Fruit fly (Drosophila melanogaster) whole organism, embryonic: ENCODE results near the gene CG3587.

Experiments
- Blimp-1 ChIP-seq: fragments of 200-800 bp; sonication (Bioruptor generic); optimal IDR thresholded peaks from 3 replicates; lab custom pipeline; 2018; ENCODE audit warnings: missing biosample characterization, missing genetic modification characterization, mild to moderate bottlenecking, moderate library complexity, missing genetic modification reagents
- CG10543 ChIP-seq: fragments of 200-800 bp; sonication (Bioruptor generic); optimal IDR thresholded peaks from 3 replicates; lab custom pipeline; 2017; ENCODE audit warnings: missing biosample characterization, mild to moderate bottlenecking, missing genetic modification characterization, moderate library complexity
- CG11247 ChIP-seq: fragments of 200-800 bp; sonication (Bioruptor generic); IDR thresholded peaks from 2 replicates; pipeline ENCODE4 v1.3.6; 2022; ENCODE audit warnings: missing biosample characterization, missing genetic modification characterization
- CG12071 ChIP-seq: fragments of 200-800 bp; sonication (Bioruptor generic); optimal IDR thresholded peaks from 3 replicates; lab custom pipeline; 2018; ENCODE audit warnings: missing biosample characterization, mild to moderate bottlenecking, missing genetic modification characterization
- CG12219 ChIP-seq: fragments of 200-800 bp; sonication (Bioruptor generic); optimal IDR thresholded peaks from 3 replicates; lab custom pipeline; 2018; ENCODE audit warnings: missing biosample characterization, mild to moderate bottlenecking, missing genetic modification characterization
- CG13624 ChIP-seq: fragments of 200-800 bp; sonication (Bioruptor generic); optimal IDR thresholded peaks from 2 replicates; lab custom pipeline; 2016; ENCODE audit warnings: missing biosample characterization, missing genetic modification characterization
- CG16813 ChIP-seq: fragments of 200-800 bp; sonication (Bioruptor generic); IDR thresholded peaks from 3 replicates; pipeline ENCODE4 v1.3.6; 2022; ENCODE audit warnings: missing biosample characterization, missing genetic modification characterization; ENCODE audit not compliant: partially characterized antibody
- CG17186 ChIP-seq: fragments of 200-800 bp; sonication (Bioruptor generic); optimal IDR thresholded peaks from 3 replicates; lab custom pipeline; 2017; ENCODE audit warnings: missing biosample characterization, missing genetic modification reagents, missing genetic modification characterization
- CG17385 ChIP-seq: fragments of 200-800 bp; sonication (Bioruptor generic); optimal IDR thresholded peaks from 3 replicates; lab custom pipeline; 2018; ENCODE audit warnings: missing biosample characterization, mild to moderate bottlenecking, missing genetic modification characterization
- CG18599 ChIP-seq: fragments of 200-800 bp; sonication (Bioruptor generic); optimal IDR thresholded peaks from 3 replicates; lab custom pipeline; 2017; ENCODE audit warnings: missing biosample characterization, missing genetic modification characterization, mild to moderate bottlenecking, moderate library complexity, missing genetic modification reagents
- CG18619 ChIP-seq: fragments of 200-800 bp; sonication (Bioruptor generic); optimal IDR thresholded peaks from 3 replicates; lab custom pipeline; 2017; ENCODE audit warnings: missing biosample characterization, mild to moderate bottlenecking, missing genetic modification characterization
- CG4424 ChIP-seq: fragments of 200-800 bp; sonication (Bioruptor generic); optimal IDR thresholded peaks from 3 replicates; lab custom pipeline; 2016; ENCODE audit warnings: missing biosample characterization, missing genetic modification characterization
- CG8765 ChIP-seq: fragments of 200-800 bp; sonication (Bioruptor generic); IDR thresholded peaks from 2 replicates; pipeline ENCODE4 v1.3.6; 2022; ENCODE audit warnings: missing biosample characterization, missing genetic modification characterization
- CG8924 ChIP-seq: fragments of 200-800 bp; optimal IDR thresholded peaks from 3 replicates; lab custom pipeline; 2019; ENCODE audit warnings: missing biosample characterization, mild to moderate bottlenecking, missing genetic modification characterization, moderate library complexity
- CG8944 ChIP-seq: fragments of 200-800 bp; sonication (Bioruptor generic); optimal IDR thresholded peaks from 3 replicates; lab custom pipeline; 2016; ENCODE audit warnings: missing biosample characterization, missing genetic modification characterization
- Camta ChIP-seq: fragments of 200-800 bp; sonication (Bioruptor generic); optimal IDR thresholded peaks from 2 replicates; lab custom pipeline; 2016; ENCODE audit warnings: missing biosample characterization, missing genetic modification characterization
- Dad ChIP-seq: fragments of 200-800 bp; sonication (Bioruptor generic); optimal IDR thresholded peaks from 3 replicates; lab custom pipeline; 2016; ENCODE audit warnings: missing biosample characterization, missing genetic modification characterization
- Dp ChIP-seq: fragments of 200-800 bp; sonication (Bioruptor generic); optimal IDR thresholded peaks from 2 replicates; lab custom pipeline; 2018; ENCODE audit warnings: missing biosample characterization, mild to moderate bottlenecking, missing genetic modification characterization, moderate library complexity
- Hand ChIP-seq: fragments of 200-800 bp; sonication (Bioruptor generic); optimal IDR thresholded peaks from 2 replicates; lab custom pipeline; 2017; ENCODE audit warnings: mild to moderate bottlenecking, missing biosample characterization, missing genetic modification reagents, missing genetic modification characterization
- Hsf ChIP-seq: fragments of 200-800 bp; sonication (Bioruptor generic); optimal IDR thresholded peaks from 3 replicates; lab custom pipeline; 2016; ENCODE audit warnings: missing biosample characterization, missing genetic modification characterization
- Meics ChIP-seq: fragments of 200-800 bp; sonication (Bioruptor generic); optimal IDR thresholded peaks from 2 replicates; lab custom pipeline; 2017; ENCODE audit warnings: missing biosample characterization, mild to moderate bottlenecking, missing genetic modification characterization
- Rx ChIP-seq: fragments of 200-800 bp; sonication (Bioruptor generic); IDR thresholded peaks from 2 replicates; pipeline ENCODE4 v1.3.6; 2022; ENCODE audit warnings: missing biosample characterization, missing genetic modification characterization
- Ssrp ChIP-seq: fragments of 200-800 bp; sonication (Bioruptor generic); optimal IDR thresholded peaks from 2 replicates; lab custom pipeline; 2018; ENCODE audit warnings: missing biosample characterization, mild to moderate bottlenecking, missing genetic modification characterization, moderate library complexity
- bab2 ChIP-seq: fragments of 200-800 bp; sonication (Bioruptor generic); optimal IDR thresholded peaks from 2 replicates; lab custom pipeline; 2016; ENCODE audit warnings: missing biosample characterization, missing genetic modification characterization
- bigmax ChIP-seq: fragments of 200-800 bp; sonication (Bioruptor generic); optimal IDR thresholded peaks from 2 replicates; lab custom pipeline; 2018; ENCODE audit warnings: missing biosample characterization, mild to moderate bottlenecking, missing genetic modification characterization
- cato ChIP-seq: fragments of 200-800 bp; sonication (Bioruptor generic); optimal IDR thresholded peaks from 2 replicates; lab custom pipeline; 2016; ENCODE audit warnings: missing biosample characterization, missing genetic modification characterization, borderline replicate concordance
- eve ChIP-seq, 2 experiments: fragments of >200 bp; optimal IDR thresholded peaks; 2 replicates each; lab custom pipeline; 2017; ENCODE audit warnings: missing biosample characterization in 2 of 2, missing genetic modification characterization in 2 of 2
- fd102C ChIP-seq: fragments of 200-800 bp; sonication (Bioruptor generic); optimal IDR thresholded peaks from 2 replicates; lab custom pipeline; 2018; ENCODE audit warnings: missing biosample characterization, mild to moderate bottlenecking, missing genetic modification characterization, moderate library complexity
- fd96Cb ChIP-seq: fragments of 200-800 bp; sonication (Bioruptor generic); optimal IDR thresholded peaks from 2 replicates; lab custom pipeline; 2018; ENCODE audit warnings: missing biosample characterization, mild to moderate bottlenecking, missing genetic modification characterization, moderate library complexity
- ham ChIP-seq: fragments of 200-800 bp; sonication (Bioruptor generic); IDR thresholded peaks from 2 replicates; pipeline ENCODE4 v1.3.6; 2022; ENCODE audit warnings: missing biosample characterization, missing genetic modification characterization
- ind ChIP-seq: fragments of 200-800 bp; sonication (Bioruptor generic); optimal IDR thresholded peaks from 3 replicates; lab custom pipeline; 2016; ENCODE audit warnings: missing biosample characterization, missing genetic modification characterization
- jigr1 ChIP-seq: fragments of 200-800 bp; sonication (Bioruptor generic); IDR thresholded peaks from 3 replicates; pipeline ENCODE4 v1.3.6; 2022; ENCODE audit warnings: missing biosample characterization, missing genetic modification characterization
- lbe ChIP-seq: fragments of 200-800 bp; sonication (Bioruptor generic); optimal IDR thresholded peaks from 2 replicates; lab custom pipeline; 2016; ENCODE audit warnings: missing biosample characterization, mild to moderate bottlenecking, missing genetic modification characterization
- lmd ChIP-seq: fragments of 200-800 bp; sonication (Bioruptor generic); IDR thresholded peaks from 2 replicates; pipeline ENCODE4 v1.3.6; 2022; ENCODE audit warnings: missing biosample characterization, missing genetic modification characterization
- nerfin-2 ChIP-seq: fragments of 200-800 bp; sonication (Bioruptor generic); IDR thresholded peaks from 2 replicates; pipeline ENCODE4 v1.3.6; 2022; ENCODE audit warnings: missing biosample characterization, missing genetic modification characterization; ENCODE audit not compliant: partially characterized antibody
- nmo ChIP-seq: fragments of 200-800 bp; sonication (Bioruptor generic); optimal IDR thresholded peaks from 2 replicates; lab custom pipeline; 2018; ENCODE audit warnings: missing biosample characterization, mild to moderate bottlenecking, missing genetic modification characterization, moderate library complexity
- oc ChIP-seq: fragments of 200-800 bp; sonication (Bioruptor generic); optimal IDR thresholded peaks from 2 replicates; lab custom pipeline; 2018; ENCODE audit warnings: missing biosample characterization, mild to moderate bottlenecking, missing genetic modification characterization, moderate library complexity
- pan ChIP-seq, 4 experiments: fragments of >200 bp in 3 of 4; fragments of 200-800 bp in 1 of 4; sonication (Bioruptor generic) in 1 of 4; optimal IDR thresholded peaks in 3 of 4; IDR thresholded peaks in 1 of 4; 2 replicates each; pipeline versions ENCODE4 v1.3.6 to Lab custom; 2017 to 2022; ENCODE audit warnings: missing biosample characterization in 2 of 4, missing genetic modification characterization in 2 of 4, mixed read lengths in 1 of 4
- pb ChIP-seq: fragments of 200-800 bp; sonication (Bioruptor generic); optimal IDR thresholded peaks from 3 replicates; lab custom pipeline; 2016; ENCODE audit warnings: missing biosample characterization, missing genetic modification characterization
- phol ChIP-seq: fragments of 200-800 bp; sonication (Bioruptor generic); optimal IDR thresholded peaks from 3 replicates; lab custom pipeline; 2018; ENCODE audit warnings: missing biosample characterization, mild to moderate bottlenecking, missing genetic modification characterization, moderate library complexity
- psq ChIP-seq: fragments of 200-800 bp; sonication (Bioruptor generic); optimal IDR thresholded peaks from 2 replicates; lab custom pipeline; 2017; ENCODE audit warnings: missing biosample characterization, missing genetic modification characterization
- repo ChIP-seq: fragments of 200-800 bp; sonication (Bioruptor generic); optimal IDR thresholded peaks from 2 replicates; lab custom pipeline; 2016; ENCODE audit warnings: missing biosample characterization, missing genetic modification characterization
- row ChIP-seq: fragments of 200-800 bp; sonication (Bioruptor generic); IDR thresholded peaks from 3 replicates; pipeline ENCODE4 v1.3.6; 2022; ENCODE audit warnings: missing biosample characterization, missing genetic modification characterization
- sc ChIP-seq, 3 experiments: fragments of >200 bp in 2 of 3; fragments of 200-800 bp in 1 of 3; sonication (Bioruptor generic) in 1 of 3; optimal IDR thresholded peaks; 2 replicates in 2 of 3; 3 replicates in 1 of 3; lab custom pipeline; 2017; ENCODE audit warnings: mild to moderate bottlenecking in 1 of 3, missing biosample characterization in 1 of 3, missing genetic modification characterization in 1 of 3, missing genetic modification reagents in 1 of 3
- sima ChIP-seq: fragments of 200-800 bp; sonication (Bioruptor generic); optimal IDR thresholded peaks from 2 replicates; lab custom pipeline; 2016; ENCODE audit warnings: missing biosample characterization, missing genetic modification characterization
- slou ChIP-seq: fragments of 200-800 bp; sonication (Bioruptor generic); optimal IDR thresholded peaks from 3 replicates; lab custom pipeline; 2016; ENCODE audit warnings: missing biosample characterization, missing genetic modification characterization
- tap ChIP-seq: fragments of 200-800 bp; optimal IDR thresholded peaks from 3 replicates; lab custom pipeline; 2019; ENCODE audit warnings: missing biosample characterization, mild to moderate bottlenecking, missing genetic modification characterization, moderate library complexity
- tin ChIP-seq: fragments of 200-800 bp; sonication (Bioruptor generic); optimal IDR thresholded peaks from 3 replicates; lab custom pipeline; 2016; ENCODE audit warnings: missing biosample characterization, missing genetic modification characterization
- trh ChIP-seq: fragments of 200-800 bp; sonication (Bioruptor generic); optimal IDR thresholded peaks from 2 replicates; lab custom pipeline; 2016; ENCODE audit warnings: missing biosample characterization, missing genetic modification characterization

Gene CG3587

dm6 chrX:1899445-1900085, 40.5 kb upstream of the CG3587 start (continued):
- TF ChIP-seq eve (GFP tag; optimal IDR thresholded peaks at IDR 0.05; lab: Kevin White, UChicago) (no peak), Meics (no peak), tap (tag; lab: Kevin White, UChicago) (no peak), Blimp-1 (GFP tag; lab: Kevin White, UChicago) (peak; percentile 47), pb (GFP tag; lab: Kevin White, UChicago) (no peak), CG4424 (GFP tag; lab: Kevin White, UChicago) (no peak), bab2 (no peak), sima (GFP tag; lab: Kevin White, UChicago) (no peak), CG13624 (GFP tag; lab: Kevin White, UChicago) (no peak), CG8765 (GFP tag; lab: Robert Waterston, UW) (no peak), lbe (GFP tag; lab: Kevin White, UChicago) (no peak), bigmax (no peak), Hsf (GFP tag; lab: Kevin White, UChicago) (no peak), Dad (GFP tag; lab: Kevin White, UChicago) (no peak), CG8924 (no peak), row (no peak), Rx (GFP tag; lab: Robert Waterston, UW) (no peak), cato (no peak), lmd (GFP tag; lab: Robert Waterston, UW) (no peak), CG17186 (GFP tag; lab: Kevin White, UChicago) (no peak), jigr1 (GFP tag; lab: Robert Waterston, UW) (no peak), trh (GFP tag; lab: Kevin White, UChicago) (no peak), CG16813 (GFP tag; lab: Robert Waterston, UW) (no peak), Camta (GFP tag; lab: Kevin White, UChicago) (no peak), Dp (GFP tag; lab: Kevin White, UChicago) (no peak), CG17385 (no peak), Hand (GFP tag; lab: Kevin White, UChicago) (no peak), fd102C (GFP tag; lab: Kevin White, UChicago) (no peak), CG10543 (no peak), repo (GFP tag; lab: Kevin White, UChicago) (no peak), CG11247 (GFP tag; lab: Robert Waterston, UW) (no peak), oc (tag; lab: Kevin White, UChicago) (no peak), slou (GFP tag; lab: Kevin White, UChicago) (no peak), pan (optimal IDR thresholded peaks at IDR 0.05; lab: Kevin White, UChicago) (no peak), pan (GFP tag; optimal IDR thresholded peaks at IDR 0.05 in 1 of 2, IDR thresholded peaks at IDR 0.05 in 1 of 2) (no peak), CG12071 (GFP tag; lab: Kevin White, UChicago) (no peak), Ssrp (tag; lab: Kevin White, UChicago) (no peak), psq (no peak), CG18619 (GFP tag; lab: Kevin White, UChicago) (no peak), nerfin-2 (GFP tag; lab: Robert Waterston, UW) (no peak), CG18599 (peak; percentile 2), ind (no peak), ham (no peak), tin (no peak), CG12219 (GFP tag; lab: Kevin White, UChicago) (no peak), fd96Cb (tag; lab: Kevin White, UChicago) (no peak), sc (optimal IDR thresholded peaks at IDR 0.05; lab: Kevin White, UChicago) (no peak), sc (GFP tag; optimal IDR thresholded peaks at IDR 0.05; lab: Kevin White, UChicago) (no peak), phol (tag; lab: Kevin White, UChicago) (no peak), CG8944 (GFP tag; lab: Kevin White, UChicago) (no peak), nmo (GFP tag; lab: Kevin White, UChicago) (no peak)
